Worm (Caenorhabditis elegans) whole organism, L2 larva: Measurements from ENCODE around the gene C29F7.3.

Experiments used
- alr-1 ChIP-seq: fragments of 150-350 bp; optimal IDR thresholded peaks from 2 replicates; lab custom pipeline; 2014; ENCODE audit warnings: missing biosample characterization, missing genetic modification characterization
- ama-1 ChIP-seq: fragments of 150-350 bp; optimal IDR thresholded peaks from 2 replicates; lab custom pipeline; 2018; ENCODE audit warnings: inconsistent platforms
- crh-2 ChIP-seq: sonication (generic microtip); optimal IDR thresholded peaks from 2 replicates; lab custom pipeline; 2017; ENCODE audit warnings: missing biosample characterization, missing genetic modification characterization
- elt-3 ChIP-seq: sonication (generic microtip); optimal IDR thresholded peaks from 2 replicates; lab custom pipeline; 2017; ENCODE audit warnings: missing biosample characterization, missing genetic modification characterization
- lin-13 ChIP-seq: fragments of 150-350 bp; optimal IDR thresholded peaks from 2 replicates; lab custom pipeline; 2014; ENCODE audit warnings: missing biosample characterization, missing genetic modification reagents, missing genetic modification characterization
- lin-39 ChIP-seq: fragments of 150-350 bp; optimal IDR thresholded peaks from 2 replicates; lab custom pipeline; 2014; ENCODE audit warnings: missing biosample characterization, missing genetic modification reagents, missing genetic modification characterization
- lsy-2 ChIP-seq, 2 experiments: fragments of 150-350 bp in 1 of 2; sonication (generic microtip) in 1 of 2; optimal IDR thresholded peaks; 2 replicates each; lab custom pipeline; 2014 to 2017; ENCODE audit warnings: missing biosample characterization in 2 of 2, missing genetic modification characterization in 2 of 2
- mab-5 ChIP-seq: fragments of 150-350 bp; optimal IDR thresholded peaks from 2 replicates; lab custom pipeline; 2014; ENCODE audit warnings: missing biosample characterization, missing genetic modification characterization
- mdl-1 ChIP-seq, 2 experiments: fragments of 150-350 bp in 1 of 2; sonication (generic microtip) in 1 of 2; optimal IDR thresholded peaks; 2 replicates each; lab custom pipeline; 2017; ENCODE audit warnings: missing biosample characterization in 2 of 2, missing genetic modification characterization in 2 of 2
- nhr-11 ChIP-seq: fragments of 150-350 bp; optimal IDR thresholded peaks from 2 replicates; lab custom pipeline; 2014; ENCODE audit warnings: missing biosample characterization, missing genetic modification characterization
- nhr-12 ChIP-seq: fragments of 150-350 bp; optimal IDR thresholded peaks from 2 replicates; lab custom pipeline; 2014; ENCODE audit warnings: missing biosample characterization, missing genetic modification characterization
- nhr-237 ChIP-seq: fragments of 150-350 bp; optimal IDR thresholded peaks from 2 replicates; lab custom pipeline; 2014; ENCODE audit warnings: missing biosample characterization, missing genetic modification characterization
- snpc-4 ChIP-seq: fragments of 150-350 bp; optimal IDR thresholded peaks from 2 replicates; lab custom pipeline; 2014; ENCODE audit warnings: missing biosample characterization, missing genetic modification characterization
- ztf-11 ChIP-seq: sonication (generic microtip); optimal IDR thresholded peaks from 2 replicates; lab custom pipeline; 2017; ENCODE audit warnings: missing biosample characterization, missing genetic modification characterization

ce11 chrX:13419884-13420339 is at the start of gene C29F7.3:
- TF ChIP-seq nhr-237 (tag; lab: Kevin White, UChicago) (no peak), ama-1 (no peak), ztf-11 (tag; lab: Kevin White, UChicago) (no peak), lin-39 (tag; lab: Kevin White, UChicago) (no peak), snpc-4 (tag; lab: Kevin White, UChicago) (no peak), alr-1 (tag; lab: Kevin White, UChicago) (no peak), mab-5 (tag; lab: Kevin White, UChicago) (no peak), nhr-11 (tag; lab: Kevin White, UChicago) (no peak), lsy-2 (tag; optimal IDR thresholded peaks at IDR 0.05; lab: Kevin White, UChicago) (no peak), crh-2 (tag; lab: Kevin White, UChicago) (peak; percentile 26), elt-3 (no peak), lin-13 (GFP tag; lab: Kevin White, UChicago) (no peak), mdl-1 (tag; optimal IDR thresholded peaks at IDR 0.05; lab: Kevin White, UChicago) (no peak), nhr-12 (no peak)
